Worm (Caenorhabditis elegans) whole organism, L3 larva: ENCODE data around the gene bath-29.

Experiments used
- ama-1 ChIP-seq: fragments of 150-350 bp; optimal IDR thresholded peaks from 2 replicates; lab custom pipeline; 2018
- fos-1 ChIP-seq: fragments of 150-350 bp; optimal IDR thresholded peaks from 2 replicates; lab custom pipeline; 2014; ENCODE audit warnings: missing biosample characterization, missing genetic modification characterization
- jun-1 ChIP-seq: fragments of 150-350 bp; optimal IDR thresholded peaks from 2 replicates; lab custom pipeline; 2014; ENCODE audit warnings: missing biosample characterization, missing genetic modification reagents, missing genetic modification characterization
- lin-15B ChIP-seq: fragments of 150-350 bp; optimal IDR thresholded peaks from 2 replicates; lab custom pipeline; 2014; ENCODE audit warnings: missing biosample characterization, missing genetic modification characterization
- nfya-1 ChIP-seq: sonication (generic microtip); optimal IDR thresholded peaks from 2 replicates; lab custom pipeline; 2017; ENCODE audit warnings: missing genetic modification characterization, mild to moderate bottlenecking, missing compliant biosample characterization, antibody characterized with exemption, moderate library complexity; ENCODE audit not compliant: insufficient read depth
- nhr-25 ChIP-seq: sonication (generic microtip); optimal IDR thresholded peaks from 2 replicates; lab custom pipeline; 2017; ENCODE audit warnings: missing biosample characterization, missing genetic modification characterization
- snpc-4 ChIP-seq: fragments of 150-350 bp; optimal IDR thresholded peaks from 2 replicates; lab custom pipeline; 2014; ENCODE audit warnings: missing biosample characterization, missing genetic modification characterization

DNA sequence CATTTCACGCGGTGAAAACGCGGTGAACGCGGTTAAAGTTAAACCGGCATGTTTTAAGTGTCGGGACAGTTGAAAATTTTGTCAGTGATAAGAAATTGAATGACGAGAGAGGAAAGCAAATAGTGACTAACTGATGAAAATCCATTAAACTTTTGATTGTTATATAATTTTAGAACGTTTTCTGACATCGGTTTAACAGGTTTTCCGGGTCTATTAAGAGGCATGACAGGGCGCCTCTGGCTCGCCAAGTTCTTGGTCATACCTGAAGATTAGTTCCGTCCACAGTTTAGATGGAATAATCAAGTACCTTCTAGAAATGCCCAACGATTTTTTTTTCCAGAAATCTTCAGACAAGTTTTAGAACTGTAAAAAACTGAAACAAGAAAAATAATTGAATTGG, 25.2 kb upstream of the bath-29 start, which contains the start of gene Y46D2A.2:
- TF ChIP-seq nhr-25 (tag; lab: Kevin White, UChicago) (no peak), lin-15B (tag; lab: Kevin White, UChicago) (no peak), jun-1 (tag; lab: Kevin White, UChicago) (no peak), snpc-4 (tag; lab: Kevin White, UChicago) (no peak), fos-1 (tag; lab: Kevin White, UChicago) (no peak), ama-1 (no peak), nfya-1 (tag; lab: Kevin White, UChicago) (no peak)
